Fruit fly (Drosophila melanogaster): ENCODE results near the gene eIF2D.

dm6 chr3R:29138961-29139527, 12.6 kb downstream of the eIF2D start:
- no peak for TF ChIP-seq N (GFP tag; optimal IDR thresholded peaks at IDR 0.05)
- no peak for TF ChIP-seq Dfd (GFP tag; optimal IDR thresholded peaks at IDR 0.05)
- no peak for TF ChIP-seq Abd-B (GFP tag; optimal IDR thresholded peaks at IDR 0.05)
- TF ChIP-seq OdsH (GFP tag; optimal IDR thresholded peaks at IDR 0.05), result no peak
